Fruit fly (Drosophila melanogaster) whole organism, embryonic: ENCODE data around the gene Hip1.

Experiments used
- Abd-B ChIP-seq: fragments of 200-800 bp; sonication (Bioruptor generic); optimal IDR thresholded peaks from 2 replicates; lab custom pipeline; 2018; ENCODE audit warnings: missing biosample characterization, mild to moderate bottlenecking, missing genetic modification characterization, moderate library complexity
- Atf3 ChIP-seq: fragments of 200-800 bp; sonication (Bioruptor generic); optimal IDR thresholded peaks from 3 replicates; lab custom pipeline; 2016; ENCODE audit warnings: missing biosample characterization, missing genetic modification characterization
- Atf6 ChIP-seq: fragments of 200-800 bp; sonication (Bioruptor generic); IDR thresholded peaks from 2 replicates; pipeline ENCODE4 v1.3.6; 2022; ENCODE audit warnings: missing biosample characterization, missing genetic modification characterization
- Awh ChIP-seq: fragments of 200-800 bp; sonication (Bioruptor generic); IDR thresholded peaks from 2 replicates; pipeline ENCODE4, ENCODE4 v1.3.6; 2022; ENCODE audit warnings: missing biosample characterization, missing genetic modification characterization
- Bdp1 ChIP-seq: fragments of 200-800 bp; sonication (Bioruptor generic); optimal IDR thresholded peaks from 3 replicates; lab custom pipeline; 2016; ENCODE audit warnings: missing biosample characterization, missing genetic modification characterization
- Bteb2 ChIP-seq: fragments of 200-800 bp; sonication (Bioruptor generic); optimal IDR thresholded peaks from 2 replicates; lab custom pipeline; 2016; ENCODE audit warnings: missing biosample characterization, missing genetic modification characterization
- CG10431 ChIP-seq: fragments of 200-800 bp; sonication (Bioruptor generic); optimal IDR thresholded peaks from 3 replicates; lab custom pipeline; 2018; ENCODE audit warnings: missing biosample characterization, mild to moderate bottlenecking, missing genetic modification characterization
- CG10565 ChIP-seq: fragments of 200-800 bp; sonication (Bioruptor generic); optimal IDR thresholded peaks from 3 replicates; lab custom pipeline; 2016; ENCODE audit warnings: missing biosample characterization, mild to moderate bottlenecking, missing genetic modification characterization
- CG12236 ChIP-seq: fragments of 200-800 bp; sonication (Bioruptor generic); optimal IDR thresholded peaks from 2 replicates; lab custom pipeline; 2016; ENCODE audit warnings: missing biosample characterization, missing genetic modification characterization
- CG1233 ChIP-seq: fragments of 200-800 bp; sonication (Bioruptor generic); optimal IDR thresholded peaks from 4 replicates; lab custom pipeline; 2018; ENCODE audit warnings: missing biosample characterization, mild to moderate bottlenecking, missing genetic modification characterization
- CG12744 ChIP-seq: fragments of 200-800 bp; sonication (Bioruptor generic); optimal IDR thresholded peaks from 2 replicates; lab custom pipeline; 2016; ENCODE audit warnings: missing biosample characterization, missing genetic modification characterization
- CG13624 ChIP-seq: fragments of 200-800 bp; sonication (Bioruptor generic); optimal IDR thresholded peaks from 2 replicates; lab custom pipeline; 2016; ENCODE audit warnings: missing biosample characterization, missing genetic modification characterization
- CG14014 ChIP-seq: fragments of 200-800 bp; sonication (Bioruptor generic); IDR thresholded peaks from 2 replicates; pipeline ENCODE4 v1.3.6; 2022; ENCODE audit warnings: missing biosample characterization, missing genetic modification characterization
- CG14710 ChIP-seq: fragments of 200-800 bp; sonication (Bioruptor generic); optimal IDR thresholded peaks from 3 replicates; lab custom pipeline; 2019; ENCODE audit warnings: missing biosample characterization, mild to moderate bottlenecking, missing genetic modification characterization, moderate library complexity
- CG1529 ChIP-seq: fragments of 200-800 bp; sonication (Bioruptor generic); optimal IDR thresholded peaks from 3 replicates; lab custom pipeline; 2018; ENCODE audit warnings: missing biosample characterization, missing genetic modification characterization
- CG15514 ChIP-seq: fragments of 200-800 bp; sonication (Bioruptor generic); optimal IDR thresholded peaks from 3 replicates; lab custom pipeline; 2017; ENCODE audit warnings: missing biosample characterization, missing genetic modification characterization, mild to moderate bottlenecking, moderate library complexity, missing genetic modification reagents
- CG18619 ChIP-seq: fragments of 200-800 bp; sonication (Bioruptor generic); optimal IDR thresholded peaks from 3 replicates; lab custom pipeline; 2017; ENCODE audit warnings: missing biosample characterization, mild to moderate bottlenecking, missing genetic modification characterization
- CG30020 ChIP-seq: fragments of 200-800 bp; optimal IDR thresholded peaks from 2 replicates; lab custom pipeline; 2019; ENCODE audit warnings: missing biosample characterization, mild to moderate bottlenecking, missing genetic modification characterization, moderate library complexity
- CG3065 ChIP-seq: fragments of 200-800 bp; sonication (Bioruptor generic); optimal IDR thresholded peaks from 2 replicates; lab custom pipeline; 2016; ENCODE audit warnings: missing biosample characterization, missing genetic modification characterization
- CG4707 ChIP-seq: fragments of 200-800 bp; sonication (Bioruptor generic); optimal IDR thresholded peaks from 2 replicates; lab custom pipeline; 2018; ENCODE audit warnings: missing biosample characterization, mild to moderate bottlenecking, missing genetic modification characterization, moderate library complexity
- CG6175 ChIP-seq: fragments of 200-800 bp; sonication (Bioruptor generic); IDR thresholded peaks from 3 replicates; pipeline ENCODE4 v1.3.6; 2022; ENCODE audit warnings: missing biosample characterization, missing genetic modification characterization
- CG6654 ChIP-seq: fragments of 200-800 bp; sonication (Bioruptor generic); optimal IDR thresholded peaks from 2 replicates; lab custom pipeline; 2017; ENCODE audit warnings: missing biosample characterization, mild to moderate bottlenecking, missing genetic modification characterization
- CG9727 ChIP-seq: fragments of 200-800 bp; sonication (Bioruptor generic); optimal IDR thresholded peaks from 3 replicates; lab custom pipeline; 2017; ENCODE audit warnings: missing biosample characterization, mild to moderate bottlenecking, missing genetic modification characterization
- Dip3 ChIP-seq: fragments of 200-800 bp; sonication (Bioruptor generic); optimal IDR thresholded peaks from 3 replicates; lab custom pipeline; 2016; ENCODE audit warnings: missing biosample characterization, missing genetic modification characterization
- Dll ChIP-seq: fragments of 200-800 bp; sonication (Bioruptor generic); IDR thresholded peaks from 4 replicates; pipeline ENCODE4 v1.3.6; 2022; ENCODE audit warnings: missing biosample characterization, missing genetic modification characterization; ENCODE audit not compliant: partially characterized antibody
- Doc3 ChIP-seq: fragments of 200-800 bp; sonication (Bioruptor generic); IDR thresholded peaks from 3 replicates; pipeline ENCODE4 v1.3.6; 2022; ENCODE audit warnings: missing biosample characterization, missing genetic modification characterization; ENCODE audit not compliant: partially characterized antibody
- Fer1 ChIP-seq: fragments of 200-800 bp; sonication (Bioruptor generic); optimal IDR thresholded peaks from 2 replicates; lab custom pipeline; 2017; ENCODE audit warnings: missing biosample characterization, mild to moderate bottlenecking, missing genetic modification characterization
- Gug ChIP-seq: fragments of 200-800 bp; sonication (Bioruptor generic); IDR thresholded peaks from 4 replicates; pipeline ENCODE4 v1.3.6; 2022; ENCODE audit warnings: missing biosample characterization, missing genetic modification characterization
- H2.0 ChIP-seq: fragments of 200-800 bp; sonication (Bioruptor generic); IDR thresholded peaks from 2 replicates; pipeline ENCODE4 v1.3.6; 2022; ENCODE audit warnings: missing biosample characterization, missing genetic modification characterization
- HLHmδ ChIP-seq: fragments of 200-800 bp; sonication (Bioruptor generic); optimal IDR thresholded peaks from 2 replicates; lab custom pipeline; 2018; ENCODE audit warnings: missing biosample characterization, mild to moderate bottlenecking, missing genetic modification characterization, moderate library complexity
- Hr78 ChIP-seq, 2 experiments: fragments of 200-800 bp in 1 of 2; fragments of >200 bp in 1 of 2; sonication (Bioruptor generic) in 1 of 2; optimal IDR thresholded peaks; 2 replicates each; lab custom pipeline; 2017 to 2019; ENCODE audit warnings: missing biosample characterization in 2 of 2, missing genetic modification characterization in 2 of 2, mild to moderate bottlenecking in 1 of 2, moderate library complexity in 1 of 2
- MESR4 ChIP-seq: fragments of 200-800 bp; sonication (Bioruptor generic); optimal IDR thresholded peaks from 2 replicates; lab custom pipeline; 2018; ENCODE audit warnings: missing biosample characterization, mild to moderate bottlenecking, missing genetic modification characterization, moderate library complexity
- Taf1 ChIP-seq: fragments of 200-800 bp; sonication (Bioruptor generic); IDR thresholded peaks from 2 replicates; pipeline ENCODE4 v1.3.6; 2022; ENCODE audit warnings: missing biosample characterization, missing genetic modification characterization
- Trl ChIP-seq, 3 experiments: fragments of >200 bp in 2 of 3; fragments of 200-800 bp in 1 of 3; sonication (Bioruptor generic) in 1 of 3; optimal IDR thresholded peaks; 2 replicates in 1 of 3; 3 replicates in 2 of 3; lab custom pipeline; 2016 to 2017; ENCODE audit warnings: missing biosample characterization in 1 of 3, missing genetic modification characterization in 1 of 3
- Xrp1 ChIP-seq: fragments of 200-800 bp; sonication (Bioruptor generic); IDR thresholded peaks from 2 replicates; pipeline ENCODE4 v1.3.6; 2022; ENCODE audit warnings: missing biosample characterization, missing genetic modification characterization
- bigmax ChIP-seq: fragments of 200-800 bp; sonication (Bioruptor generic); optimal IDR thresholded peaks from 2 replicates; lab custom pipeline; 2018; ENCODE audit warnings: missing biosample characterization, mild to moderate bottlenecking, missing genetic modification characterization
- crc ChIP-seq: fragments of 200-800 bp; sonication (Bioruptor generic); optimal IDR thresholded peaks from 2 replicates; lab custom pipeline; 2016; ENCODE audit warnings: missing biosample characterization, missing genetic modification characterization
- da ChIP-seq: fragments of 200-800 bp; sonication (Bioruptor generic); optimal IDR thresholded peaks from 2 replicates; lab custom pipeline; 2016; ENCODE audit warnings: missing biosample characterization, missing genetic modification characterization
- dm ChIP-seq: fragments of 200-800 bp; sonication (Bioruptor generic); optimal IDR thresholded peaks from 3 replicates; lab custom pipeline; 2016; ENCODE audit warnings: missing biosample characterization, missing genetic modification characterization
- dmrt99B ChIP-seq: fragments of 200-800 bp; sonication (Bioruptor generic); optimal IDR thresholded peaks from 2 replicates; lab custom pipeline; 2018; ENCODE audit warnings: missing biosample characterization, mild to moderate bottlenecking, missing genetic modification characterization, moderate library complexity
- dpn ChIP-seq, 2 experiments: fragments of 200-800 bp; sonication (Bioruptor generic); optimal IDR thresholded peaks; 3 replicates each; lab custom pipeline; 2016; ENCODE audit warnings: missing biosample characterization in 2 of 2, missing genetic modification characterization in 2 of 2
- kah ChIP-seq: fragments of 200-800 bp; sonication (Bioruptor generic); optimal IDR thresholded peaks from 2 replicates; lab custom pipeline; 2018; ENCODE audit warnings: missing biosample characterization, mild to moderate bottlenecking, missing genetic modification characterization
- pho ChIP-seq: fragments of 200-800 bp; sonication (Bioruptor generic); optimal IDR thresholded peaks from 2 replicates; lab custom pipeline; 2016; ENCODE audit warnings: missing biosample characterization, missing genetic modification characterization
- pzg ChIP-seq: fragments of 200-800 bp; sonication (Bioruptor generic); optimal IDR thresholded peaks from 3 replicates; lab custom pipeline; 2018; ENCODE audit warnings: missing biosample characterization, mild to moderate bottlenecking, missing genetic modification characterization, moderate library complexity
- so ChIP-seq: fragments of 200-800 bp; sonication (Bioruptor generic); IDR thresholded peaks from 3 replicates; pipeline ENCODE4 v1.3.6; 2022; ENCODE audit warnings: missing biosample characterization, missing genetic modification characterization
- sqz ChIP-seq: fragments of 200-800 bp; sonication (Bioruptor generic); optimal IDR thresholded peaks from 3 replicates; lab custom pipeline; 2018; ENCODE audit warnings: missing biosample characterization, mild to moderate bottlenecking, missing genetic modification characterization
- tap ChIP-seq: fragments of 200-800 bp; optimal IDR thresholded peaks from 3 replicates; lab custom pipeline; 2019; ENCODE audit warnings: missing biosample characterization, mild to moderate bottlenecking, missing genetic modification characterization, moderate library complexity
- tna ChIP-seq: fragments of 200-800 bp; sonication (Bioruptor generic); IDR thresholded peaks from 2 replicates; pipeline ENCODE4 v1.3.6; 2022; ENCODE audit warnings: missing biosample characterization, missing genetic modification characterization; ENCODE audit not compliant: partially characterized antibody
- ttk ChIP-seq: fragments of 200-800 bp; sonication (Bioruptor generic); IDR thresholded peaks from 2 replicates; pipeline ENCODE4 v2.1.2; 2022; ENCODE audit warnings: missing biosample characterization, missing genetic modification characterization
- vfl ChIP-seq: fragments of 200-800 bp; sonication (Bioruptor generic); optimal IDR thresholded peaks from 2 replicates; lab custom pipeline; 2016; ENCODE audit warnings: missing biosample characterization, missing genetic modification characterization
- yki ChIP-seq: fragments of >200 bp; optimal IDR thresholded peaks from 3 replicates; lab custom pipeline; 2018
- zfh1 ChIP-seq: fragments of 200-800 bp; sonication (Bioruptor generic); IDR thresholded peaks from 3 replicates; pipeline ENCODE4 v1.3.6; 2022; ENCODE audit warnings: missing biosample characterization, missing genetic modification characterization

Gene Hip1

dm6 chr3L:12725749-12726148 is 47.6 kb downstream of the Hip1 start:
- TF ChIP-seq Atf6 (GFP tag; lab: Robert Waterston, UW), result no peak
- TF ChIP-seq CG15514 (GFP tag; lab: Kevin White, UChicago), result no peak
- TF ChIP-seq Bteb2 (GFP tag; lab: Kevin White, UChicago), result no peak
- TF ChIP-seq sqz, result no peak
- no peak for TF ChIP-seq ttk (GFP tag; lab: Robert Waterston, UW)
- TF ChIP-seq CG6175 (GFP tag; lab: Robert Waterston, UW), result no peak
- no peak for TF ChIP-seq tna (GFP tag; lab: Robert Waterston, UW)
- peak; percentile 33 for TF ChIP-seq CG1233 (GFP tag; lab: Kevin White, UChicago)
- no peak for TF ChIP-seq Gug (GFP tag; lab: Robert Waterston, UW)
- no peak for TF ChIP-seq dmrt99B (tag; lab: Kevin White, UChicago)
- no peak for TF ChIP-seq CG4707 (GFP tag; lab: Kevin White, UChicago)
- no peak for TF ChIP-seq Fer1 (GFP tag; lab: Kevin White, UChicago)
- TF ChIP-seq tap (tag; lab: Kevin White, UChicago), result no peak
- TF ChIP-seq CG3065 (GFP tag; lab: Kevin White, UChicago), result no peak
- no peak for TF ChIP-seq Bdp1 (GFP tag; lab: Kevin White, UChicago)
- no peak for TF ChIP-seq crc (GFP tag; lab: Kevin White, UChicago)
- TF ChIP-seq vfl (GFP tag; lab: Kevin White, UChicago), result no peak
- no peak for TF ChIP-seq Taf1 (GFP tag; lab: Robert Waterston, UW)
- no peak for TF ChIP-seq CG14014
- TF ChIP-seq CG30020 (tag; lab: Kevin White, UChicago), result no peak
- TF ChIP-seq Dll (GFP tag; lab: Robert Waterston, UW), result no peak
- no peak for TF ChIP-seq so (GFP tag; lab: Robert Waterston, UW)
- no peak for TF ChIP-seq dm (GFP tag; lab: Kevin White, UChicago)
- TF ChIP-seq Xrp1, result peak; percentile 67; the same call in 1 of the 2 replicates
- TF ChIP-seq zfh1 (GFP tag; lab: Robert Waterston, UW), result 0 out of 3 replicates have a peak, but pooled peaks have one; percentile 38
- TF ChIP-seq yki (lab: Kevin White, UChicago), result no peak
- no peak for TF ChIP-seq H2.0 (GFP tag; lab: Robert Waterston, UW)
- TF ChIP-seq Trl (optimal IDR thresholded peaks at IDR 0.05; lab: Kevin White, UChicago), result no peak
- no peak for TF ChIP-seq Trl (GFP tag; optimal IDR thresholded peaks at IDR 0.05; lab: Kevin White, UChicago)
- TF ChIP-seq Doc3 (GFP tag; lab: Robert Waterston, UW), result no peak
- no peak for TF ChIP-seq pho (GFP tag; lab: Kevin White, UChicago)
- TF ChIP-seq CG10565 (GFP tag; lab: Kevin White, UChicago), result no peak
- no peak for TF ChIP-seq CG18619 (GFP tag; lab: Kevin White, UChicago)
- no peak for TF ChIP-seq HLHmδ (GFP tag; lab: Kevin White, UChicago)
- no peak for TF ChIP-seq Abd-B (GFP tag; lab: Kevin White, UChicago)
- no peak for TF ChIP-seq pzg (GFP tag; lab: Kevin White, UChicago)
- TF ChIP-seq CG9727 (GFP tag; lab: Kevin White, UChicago), result peak; percentile 61
- TF ChIP-seq MESR4 (GFP tag; lab: Kevin White, UChicago), result no peak
- TF ChIP-seq CG12236, result no peak
- no peak for TF ChIP-seq bigmax (GFP tag; lab: Kevin White, UChicago)
- no peak for TF ChIP-seq Atf3 (GFP tag; lab: Kevin White, UChicago)
- peak; percentile 27 for TF ChIP-seq CG14710 (tag; lab: Kevin White, UChicago)
- no peak for TF ChIP-seq CG10431 (GFP tag; lab: Kevin White, UChicago)
- TF ChIP-seq Dip3 (GFP tag; lab: Kevin White, UChicago), result no peak
- no peak for TF ChIP-seq CG1529 (GFP tag; lab: Kevin White, UChicago)
- TF ChIP-seq CG12744 (GFP tag; lab: Kevin White, UChicago), result no peak
- TF ChIP-seq Awh (GFP tag; lab: Robert Waterston, UW), result no peak
- TF ChIP-seq Hr78 (GFP tag; optimal IDR thresholded peaks at IDR 0.05; lab: Kevin White, UChicago), result no peak
- no peak for TF ChIP-seq CG6654 (GFP tag; lab: Kevin White, UChicago)
- TF ChIP-seq dpn (GFP tag; optimal IDR thresholded peaks at IDR 0.05; lab: Kevin White, UChicago), result no peak
- TF ChIP-seq kah, result no peak
- no peak for TF ChIP-seq CG13624
- TF ChIP-seq da, result no peak
